Fruit fly (Drosophila melanogaster): ENCODE data around the gene CG32240.

Gene CG32240

dm6 chr3L:4353657-4354075 is 27.8 kb downstream of the CG32240 start (continued):
- TF ChIP-seq PHDP (tag; optimal IDR thresholded peaks at IDR 0.05), result peak; percentile 33
- peak; percentile 69 for TF ChIP-seq gem (tag; optimal IDR thresholded peaks at IDR 0.05)
- TF ChIP-seq CG8281 (tag; optimal IDR thresholded peaks at IDR 0.05), result no peak
- TF ChIP-seq abd-A (tag; optimal IDR thresholded peaks at IDR 0.05), result peak; percentile 63
- TF ChIP-seq wdn (GFP tag; IDR thresholded peaks at IDR 0.05), result peak; percentile 57
- no peak for TF ChIP-seq Dll (GFP tag; IDR thresholded peaks at IDR 0.05; ENCODE audit: partially characterized antibody)
- TF ChIP-seq NC2α (GFP tag; optimal IDR thresholded peaks at IDR 0.05), result no peak
- TF ChIP-seq Awh (GFP tag; IDR thresholded peaks at IDR 0.05), result 0 out of 2 replicates have a peak, but pooled peaks have one; percentile 30
- peak; percentile 29; the same call in 1 of the 2 replicates for TF ChIP-seq CG5953 (GFP tag; IDR thresholded peaks at IDR 0.05)
- TF ChIP-seq Mes4 (GFP tag; optimal IDR thresholded peaks at IDR 0.05), result peak; percentile 22
- TF ChIP-seq Hey (tag; optimal IDR thresholded peaks at IDR 0.05), result peak; percentile 45
- TF ChIP-seq CG14667 (GFP tag; IDR thresholded peaks at IDR 0.05), result no peak
- peak; percentile 29 for TF ChIP-seq cwo (GFP tag; optimal IDR thresholded peaks at IDR 0.05)
- no peak for TF ChIP-seq CG15696 (tag; optimal IDR thresholded peaks at IDR 0.05)
- no peak for TF ChIP-seq pros (GFP tag; optimal IDR thresholded peaks at IDR 0.05)
- peak; percentile 49 for TF ChIP-seq CG6813 (GFP tag; optimal IDR thresholded peaks at IDR 0.05)
- peak; percentile 65 for TF ChIP-seq CG12071 (GFP tag; optimal IDR thresholded peaks at IDR 0.05)
- TF ChIP-seq dysf (GFP tag; IDR thresholded peaks at IDR 0.05), result peak; percentile 42; the same call in 1 of the 3 replicates
- 0 out of 2 replicates have a peak, but pooled peaks have one; percentile 24 for TF ChIP-seq CG14441 (GFP tag; IDR thresholded peaks at IDR 0.05)
- TF ChIP-seq nau (GFP tag; optimal IDR thresholded peaks at IDR 0.05), result no peak
- TF ChIP-seq CG17568 (GFP tag; optimal IDR thresholded peaks at IDR 0.05), result peak; percentile 4
- TF ChIP-seq BtbVII (GFP tag; optimal IDR thresholded peaks at IDR 0.05), result peak; percentile 11
- TF ChIP-seq ranshi (GFP tag; IDR thresholded peaks at IDR 0.05), result 0 out of 2 replicates have a peak, but pooled peaks have one; percentile 12
- peak; percentile 22 for TF ChIP-seq CG1792 (GFP tag; optimal IDR thresholded peaks at IDR 0.05)
- no peak for TF ChIP-seq CG16815 (GFP tag; optimal IDR thresholded peaks at IDR 0.05)
- no peak for TF ChIP-seq Dp (GFP tag; optimal IDR thresholded peaks at IDR 0.05)
- no peak for TF ChIP-seq ERR (GFP tag; optimal IDR thresholded peaks at IDR 0.05)
- TF ChIP-seq jumu (GFP tag; optimal IDR thresholded peaks at IDR 0.05), result peak; percentile 53
- no peak for TF ChIP-seq dm (GFP tag; optimal IDR thresholded peaks at IDR 0.05)
- TF ChIP-seq kah (GFP tag; optimal IDR thresholded peaks at IDR 0.05), result no peak
- TF ChIP-seq bigmax (GFP tag; optimal IDR thresholded peaks at IDR 0.05), result no peak
- TF ChIP-seq CG18262 (tag; optimal IDR thresholded peaks at IDR 0.05), result peak; percentile 30
- no peak for TF ChIP-seq Hr39 (optimal IDR thresholded peaks at IDR 0.05)
- peak; percentile 28 for TF ChIP-seq CG15514 (GFP tag; optimal IDR thresholded peaks at IDR 0.05)
- no peak; the same call in 2 of the 3 replicates for TF ChIP-seq CG17361 (GFP tag; IDR thresholded peaks at IDR 0.05)
- TF ChIP-seq maf-S (GFP tag; optimal IDR thresholded peaks at IDR 0.05), result no peak
- TF ChIP-seq zf30C (GFP tag; optimal IDR thresholded peaks at IDR 0.05), result peak; percentile 8
- TF ChIP-seq Dad (GFP tag; optimal IDR thresholded peaks at IDR 0.05), result no peak
- TF ChIP-seq Hmr (GFP tag; optimal IDR thresholded peaks at IDR 0.05), result peak; percentile 71
- peak; percentile 46 for TF ChIP-seq Sox100B (GFP tag; optimal IDR thresholded peaks at IDR 0.05)
- peak; percentile 7 for TF ChIP-seq sug (tag; optimal IDR thresholded peaks at IDR 0.05)
- TF ChIP-seq CG31441 (GFP tag; IDR thresholded peaks at IDR 0.05), result peak; percentile 53
- TF ChIP-seq Myb (GFP tag; optimal IDR thresholded peaks at IDR 0.05), result peak; percentile 17
- peak; percentile 30 for TF ChIP-seq pum (GFP tag; optimal IDR thresholded peaks at IDR 0.05)
- 0 out of 2 replicates have a peak, but pooled peaks have one; percentile 38 for TF ChIP-seq crol (GFP tag; IDR thresholded peaks at IDR 0.05)
- peak; percentile 22 for TF ChIP-seq Blimp-1 (GFP tag; optimal IDR thresholded peaks at IDR 0.05)

Measured in whole organism, embryonic.